Fruit fly (Drosophila melanogaster) whole organism, embryonic: ENCODE results near the gene CG7497.
A peak's percentile ranks its signal among the peaks of the same experiment; 100 is the strongest.

Experiments
- Atf-2 ChIP-seq: fragments of 200-800 bp; sonication (Bioruptor generic); optimal IDR thresholded peaks from 2 replicates; lab custom pipeline; 2016; ENCODE audit warnings: missing biosample characterization, missing genetic modification characterization
- Atf6 ChIP-seq: fragments of 200-800 bp; sonication (Bioruptor generic); IDR thresholded peaks from 2 replicates; pipeline ENCODE4 v1.3.6; 2022; ENCODE audit warnings: missing biosample characterization, missing genetic modification characterization
- BEAF-32 ChIP-seq: fragments of 200-800 bp; sonication (Bioruptor generic); optimal IDR thresholded peaks from 3 replicates; lab custom pipeline; 2017; ENCODE audit warnings: missing biosample characterization, missing genetic modification characterization, mild to moderate bottlenecking, moderate library complexity, missing genetic modification reagents
- C15 ChIP-seq: fragments of 200-800 bp; sonication (Bioruptor generic); IDR thresholded peaks from 3 replicates; pipeline ENCODE4 v1.3.6; 2022; ENCODE audit warnings: missing biosample characterization, missing genetic modification characterization
- CG10654 ChIP-seq: fragments of 200-800 bp; sonication (Bioruptor generic); optimal IDR thresholded peaks from 2 replicates; lab custom pipeline; 2016; ENCODE audit warnings: missing biosample characterization, missing genetic modification characterization
- CG11560 ChIP-seq: fragments of 200-800 bp; sonication (Bioruptor generic); IDR thresholded peaks from 3 replicates; pipeline ENCODE4 v1.3.6; 2022; ENCODE audit warnings: missing biosample characterization, missing genetic modification characterization
- CG11696 ChIP-seq: fragments of 200-800 bp; sonication (Bioruptor generic); IDR thresholded peaks from 2 replicates; pipeline ENCODE4 v1.3.6; 2022; ENCODE audit warnings: missing biosample characterization, missing genetic modification characterization
- CG12071 ChIP-seq: fragments of 200-800 bp; sonication (Bioruptor generic); optimal IDR thresholded peaks from 3 replicates; lab custom pipeline; 2018; ENCODE audit warnings: missing biosample characterization, mild to moderate bottlenecking, missing genetic modification characterization
- CG12155 ChIP-seq: fragments of 200-800 bp; sonication (Bioruptor generic); optimal IDR thresholded peaks from 3 replicates; lab custom pipeline; 2016; ENCODE audit warnings: missing biosample characterization, missing genetic modification characterization
- CG1603 ChIP-seq: fragments of 200-800 bp; sonication (Bioruptor generic); optimal IDR thresholded peaks from 2 replicates; lab custom pipeline; 2019; ENCODE audit warnings: missing biosample characterization, mild to moderate bottlenecking, missing genetic modification characterization, moderate library complexity
- CG1647 ChIP-seq: fragments of 200-800 bp; sonication (Bioruptor generic); optimal IDR thresholded peaks from 3 replicates; lab custom pipeline; 2016; ENCODE audit warnings: missing biosample characterization, missing genetic modification characterization
- CG16813 ChIP-seq: fragments of 200-800 bp; sonication (Bioruptor generic); IDR thresholded peaks from 3 replicates; pipeline ENCODE4 v1.3.6; 2022; ENCODE audit warnings: missing biosample characterization, missing genetic modification characterization; ENCODE audit not compliant: partially characterized antibody
- CG17186 ChIP-seq: fragments of 200-800 bp; sonication (Bioruptor generic); optimal IDR thresholded peaks from 3 replicates; lab custom pipeline; 2017; ENCODE audit warnings: missing biosample characterization, missing genetic modification reagents, missing genetic modification characterization
- CG17361 ChIP-seq: fragments of 200-800 bp; sonication (Bioruptor generic); IDR thresholded peaks from 3 replicates; pipeline ENCODE4 v1.3.6; 2022; ENCODE audit warnings: missing biosample characterization, missing genetic modification characterization
- CG17612 ChIP-seq: fragments of 200-800 bp; sonication (Bioruptor generic); IDR thresholded peaks from 2 replicates; pipeline ENCODE4 v1.3.6; 2022; ENCODE audit warnings: missing biosample characterization, missing genetic modification characterization
- CG2116 ChIP-seq: fragments of 200-800 bp; sonication (Bioruptor generic); optimal IDR thresholded peaks from 3 replicates; lab custom pipeline; 2018; ENCODE audit warnings: missing biosample characterization, mild to moderate bottlenecking, missing genetic modification characterization
- CG2678 ChIP-seq: fragments of 200-800 bp; sonication (Bioruptor generic); optimal IDR thresholded peaks from 3 replicates; lab custom pipeline; 2019; ENCODE audit warnings: missing biosample characterization, mild to moderate bottlenecking, missing genetic modification characterization, moderate library complexity
- CG2889 ChIP-seq: fragments of 200-800 bp; sonication (Bioruptor generic); IDR thresholded peaks from 3 replicates; pipeline ENCODE4 v1.3.6; 2022; ENCODE audit warnings: missing biosample characterization, missing genetic modification characterization
- CG3065 ChIP-seq: fragments of 200-800 bp; sonication (Bioruptor generic); optimal IDR thresholded peaks from 2 replicates; lab custom pipeline; 2016; ENCODE audit warnings: missing biosample characterization, missing genetic modification characterization
- CG32767 ChIP-seq: fragments of 200-800 bp; sonication (Bioruptor generic); IDR thresholded peaks from 2 replicates; pipeline ENCODE4 v1.3.6; 2022; ENCODE audit warnings: missing biosample characterization, missing genetic modification characterization
- CG3726 ChIP-seq: fragments of 200-800 bp; sonication (Bioruptor generic); IDR thresholded peaks from 3 replicates; pipeline ENCODE4, ENCODE4 v1.3.6; 2022; ENCODE audit warnings: missing biosample characterization, missing genetic modification characterization
- CG7271 ChIP-seq: fragments of 200-800 bp; sonication (Bioruptor generic); optimal IDR thresholded peaks from 2 replicates; lab custom pipeline; 2018; ENCODE audit warnings: missing biosample characterization, mild to moderate bottlenecking, missing genetic modification characterization, moderate library complexity
- CG7839 ChIP-seq: fragments of 200-800 bp; sonication (Bioruptor generic); optimal IDR thresholded peaks from 3 replicates; lab custom pipeline; 2018; ENCODE audit warnings: missing biosample characterization, mild to moderate bottlenecking, missing genetic modification characterization, moderate library complexity
- CG9817 ChIP-seq: fragments of 200-800 bp; sonication (Bioruptor generic); optimal IDR thresholded peaks from 2 replicates; lab custom pipeline; 2018; ENCODE audit warnings: missing biosample characterization, mild to moderate bottlenecking, missing genetic modification characterization, moderate library complexity
- Chrac-16 ChIP-seq: fragments of 200-800 bp; sonication (Bioruptor generic); optimal IDR thresholded peaks from 3 replicates; lab custom pipeline; 2016; ENCODE audit warnings: missing biosample characterization, missing genetic modification characterization
- Dip3 ChIP-seq: fragments of 200-800 bp; sonication (Bioruptor generic); optimal IDR thresholded peaks from 3 replicates; lab custom pipeline; 2016; ENCODE audit warnings: missing biosample characterization, missing genetic modification characterization
- Doc3 ChIP-seq: fragments of 200-800 bp; sonication (Bioruptor generic); IDR thresholded peaks from 3 replicates; pipeline ENCODE4 v1.3.6; 2022; ENCODE audit warnings: missing biosample characterization, missing genetic modification characterization; ENCODE audit not compliant: partially characterized antibody
- HLHmδ ChIP-seq: fragments of 200-800 bp; sonication (Bioruptor generic); optimal IDR thresholded peaks from 2 replicates; lab custom pipeline; 2018; ENCODE audit warnings: missing biosample characterization, mild to moderate bottlenecking, missing genetic modification characterization, moderate library complexity
- Kr ChIP-seq: fragments of 200-800 bp; sonication (Bioruptor generic); optimal IDR thresholded peaks from 2 replicates; lab custom pipeline; 2017; ENCODE audit warnings: missing biosample characterization, mild to moderate bottlenecking, missing genetic modification characterization
- Lpt ChIP-seq: fragments of >200 bp; optimal IDR thresholded peaks from 2 replicates; lab custom pipeline; 2018; ENCODE audit warnings: missing biosample characterization, missing genetic modification characterization
- Max ChIP-seq: fragments of 200-800 bp; sonication (Bioruptor generic); optimal IDR thresholded peaks from 2 replicates; lab custom pipeline; 2016; ENCODE audit warnings: missing biosample characterization, mild to moderate bottlenecking, missing genetic modification characterization
- Meics ChIP-seq: fragments of 200-800 bp; sonication (Bioruptor generic); optimal IDR thresholded peaks from 2 replicates; lab custom pipeline; 2017; ENCODE audit warnings: missing biosample characterization, mild to moderate bottlenecking, missing genetic modification characterization
- Sin3A ChIP-seq: fragments of >200 bp; optimal IDR thresholded peaks from 2 replicates; lab custom pipeline; 2018
- Sox100B ChIP-seq: fragments of 200-800 bp; sonication (Bioruptor generic); optimal IDR thresholded peaks from 3 replicates; lab custom pipeline; 2018; ENCODE audit warnings: missing biosample characterization, mild to moderate bottlenecking, missing genetic modification characterization
- Taf1 ChIP-seq: fragments of 200-800 bp; sonication (Bioruptor generic); IDR thresholded peaks from 2 replicates; pipeline ENCODE4 v1.3.6; 2022; ENCODE audit warnings: missing biosample characterization, missing genetic modification characterization
- aop ChIP-seq: fragments of 200-800 bp; sonication (Bioruptor generic); IDR thresholded peaks from 2 replicates; pipeline ENCODE4 v1.3.6; 2022; ENCODE audit warnings: missing biosample characterization, missing genetic modification characterization
- ase ChIP-seq: fragments of 200-800 bp; sonication (Bioruptor generic); IDR thresholded peaks from 3 replicates; pipeline ENCODE4 v1.3.6; 2022; ENCODE audit warnings: missing biosample characterization, missing genetic modification characterization
- ash1 ChIP-seq: fragments of 200-800 bp; sonication (Bioruptor generic); optimal IDR thresholded peaks from 2 replicates; lab custom pipeline; 2018; ENCODE audit warnings: missing biosample characterization, mild to moderate bottlenecking, missing genetic modification characterization
- chinmo ChIP-seq: fragments of 200-800 bp; sonication (Bioruptor generic); IDR thresholded peaks from 4 replicates; pipeline ENCODE4 v1.3.6; 2022; ENCODE audit warnings: missing biosample characterization, missing genetic modification characterization; ENCODE audit not compliant: partially characterized antibody
- exex ChIP-seq: fragments of 200-800 bp; sonication (Bioruptor generic); optimal IDR thresholded peaks from 4 replicates; lab custom pipeline; 2018; ENCODE audit warnings: missing biosample characterization, mild to moderate bottlenecking, missing genetic modification characterization, moderate library complexity
- fd102C ChIP-seq: fragments of 200-800 bp; sonication (Bioruptor generic); optimal IDR thresholded peaks from 2 replicates; lab custom pipeline; 2018; ENCODE audit warnings: missing biosample characterization, mild to moderate bottlenecking, missing genetic modification characterization, moderate library complexity
- gce ChIP-seq: fragments of 200-800 bp; sonication (Bioruptor generic); IDR thresholded peaks from 3 replicates; pipeline ENCODE4 v1.3.6; 2022; ENCODE audit warnings: missing biosample characterization, missing genetic modification characterization
- gt ChIP-seq: fragments of 200-800 bp; sonication (Bioruptor generic); IDR thresholded peaks from 2 replicates; pipeline ENCODE4 v1.3.6; 2022; ENCODE audit warnings: missing biosample characterization, missing genetic modification characterization
- hbn ChIP-seq: fragments of 200-800 bp; sonication (Bioruptor generic); IDR thresholded peaks from 2 replicates; pipeline ENCODE4 v1.3.6; 2022; ENCODE audit warnings: missing biosample characterization, missing genetic modification characterization; ENCODE audit not compliant: partially characterized antibody
- kay ChIP-seq: fragments of 200-800 bp; sonication (Bioruptor generic); optimal IDR thresholded peaks from 2 replicates; lab custom pipeline; 2016; ENCODE audit warnings: missing biosample characterization, missing genetic modification characterization
- nerfin-2 ChIP-seq: fragments of 200-800 bp; sonication (Bioruptor generic); IDR thresholded peaks from 2 replicates; pipeline ENCODE4 v1.3.6; 2022; ENCODE audit warnings: missing biosample characterization, missing genetic modification characterization; ENCODE audit not compliant: partially characterized antibody
- nom ChIP-seq: fragments of 200-800 bp; sonication (Bioruptor generic); optimal IDR thresholded peaks from 2 replicates; lab custom pipeline; 2017; ENCODE audit warnings: missing biosample characterization, missing genetic modification characterization, mild to moderate bottlenecking, moderate library complexity, missing genetic modification reagents
- otp ChIP-seq: fragments of 200-800 bp; sonication (Bioruptor generic); IDR thresholded peaks from 3 replicates; pipeline ENCODE4, ENCODE4 v1.3.6; 2022; ENCODE audit warnings: missing biosample characterization, missing genetic modification characterization
- seq ChIP-seq: fragments of 200-800 bp; sonication (Bioruptor generic); IDR thresholded peaks from 2 replicates; pipeline ENCODE4 v1.3.6; 2022; ENCODE audit warnings: missing biosample characterization, missing genetic modification characterization
- tin ChIP-seq: fragments of 200-800 bp; sonication (Bioruptor generic); optimal IDR thresholded peaks from 3 replicates; lab custom pipeline; 2016; ENCODE audit warnings: missing biosample characterization, missing genetic modification characterization
- wdn ChIP-seq: fragments of 200-800 bp; sonication (Bioruptor generic); IDR thresholded peaks from 2 replicates; pipeline ENCODE4 v1.3.6; 2022; ENCODE audit warnings: missing biosample characterization, missing genetic modification characterization
- zfh2 ChIP-seq: fragments of 200-800 bp; sonication (Bioruptor generic); optimal IDR thresholded peaks from 2 replicates; lab custom pipeline; 2016; ENCODE audit warnings: missing biosample characterization, missing genetic modification characterization

CG7497 gene

dm6 chr3L:17619209-17619705 lies 14.0 kb upstream of the CG7497 start, which contains the start of gene Eip74EF (continued):
- TF ChIP-seq aop (no peak), Taf1 (GFP tag; lab: Robert Waterston, UW) (no peak), gce (0 out of 3 replicates have a peak, but pooled peaks have one; percentile 55), CG3065 (GFP tag; lab: Kevin White, UChicago) (no peak), CG32767 (GFP tag; lab: Robert Waterston, UW) (no peak), Chrac-16 (GFP tag; lab: Kevin White, UChicago) (no peak), CG2889 (GFP tag; lab: Robert Waterston, UW) (no peak), wdn (GFP tag; lab: Robert Waterston, UW) (no peak), CG2678 (tag; lab: Kevin White, UChicago) (no peak), C15 (GFP tag; lab: Robert Waterston, UW) (no peak), Max (GFP tag; lab: Kevin White, UChicago) (no peak), Meics (GFP tag; lab: Kevin White, UChicago) (no peak), Dip3 (GFP tag; lab: Kevin White, UChicago) (no peak), nom (peak; percentile 77), Atf-2 (no peak), CG17186 (GFP tag; lab: Kevin White, UChicago) (no peak), CG12155 (no peak), exex (tag; lab: Kevin White, UChicago) (no peak), CG7839 (tag; lab: Kevin White, UChicago) (no peak), CG11560 (tag; lab: Robert Waterston, UW) (no peak), CG17361 (GFP tag; lab: Robert Waterston, UW) (no peak), Atf6 (no peak), Sin3A (lab: Kevin White, UChicago) (no peak), gt (no peak), chinmo (GFP tag; lab: Robert Waterston, UW) (peak; percentile 99), fd102C (no peak), ase (GFP tag; lab: Robert Waterston, UW) (no peak), Sox100B (GFP tag; lab: Kevin White, UChicago) (no peak), CG17612 (GFP tag; lab: Robert Waterston, UW) (no peak), CG9817 (tag; lab: Kevin White, UChicago) (no peak), CG1603 (tag; lab: Kevin White, UChicago) (peak; percentile 21), Kr (GFP tag; lab: Kevin White, UChicago) (no peak), nerfin-2 (GFP tag; lab: Robert Waterston, UW) (no peak), zfh2 (GFP tag; lab: Kevin White, UChicago) (no peak), CG10654 (GFP tag; lab: Kevin White, UChicago) (no peak), BEAF-32 (GFP tag; lab: Kevin White, UChicago) (no peak), Doc3 (GFP tag; lab: Robert Waterston, UW) (no peak), Lpt (GFP tag; lab: Kevin White, UChicago) (no peak), CG7271 (tag; lab: Kevin White, UChicago) (no peak), tin (no peak), CG12071 (GFP tag; lab: Kevin White, UChicago) (no peak), seq (GFP tag; lab: Robert Waterston, UW) (no peak), CG1647 (GFP tag; lab: Kevin White, UChicago) (no peak), hbn (peak; percentile 25; the same call in 1 of the 2 replicates), kay (GFP tag; lab: Kevin White, UChicago) (no peak), CG3726 (GFP tag; lab: Robert Waterston, UW) (no peak), otp (GFP tag; lab: Robert Waterston, UW) (no peak; the same call in 2 of the 3 replicates), CG11696 (GFP tag; lab: Robert Waterston, UW) (no peak), CG16813 (GFP tag; lab: Robert Waterston, UW) (no peak), CG2116 (no peak), ash1 (GFP tag; lab: Kevin White, UChicago) (no peak), HLHmδ (no peak)
